Worm (Caenorhabditis elegans): Measurements from ENCODE around the gene C08A9.10.

ce11 chrX:17034193-17034592 is 46.8 kb upstream of the C08A9.10 start:
- no peak for TF ChIP-seq med-1 (GFP tag; optimal IDR thresholded peaks at IDR 0.05; ENCODE audit: insufficient read depth)
- no peak for TF ChIP-seq flt-1 (GFP tag; IDR thresholded peaks at IDR 0.05)
- no peak for TF ChIP-seq cog-1 (tag; optimal IDR thresholded peaks at IDR 0.05)
- no peak for TF ChIP-seq klf-2 (GFP tag; conservative IDR thresholded peaks at IDR 0.05)
- no peak for TF ChIP-seq ztf-23 (GFP tag; IDR thresholded peaks at IDR 0.05)
- TF ChIP-seq T22C8.4 (GFP tag; IDR thresholded peaks at IDR 0.05) = no peak
- no peak for TF ChIP-seq tab-1 (GFP tag; IDR thresholded peaks at IDR 0.05)
